Worm (Caenorhabditis elegans): ENCODE measurements around the gene T26H5.14.

- TF ChIP-seq W03F9.2 (tag; optimal IDR thresholded peaks at IDR 0.05) (no peak), him-1 (tag; optimal IDR thresholded peaks at IDR 0.05) (no peak)
These were observed 47.1 kb upstream of the T26H5.14 start, which contains the start of gene fbxa-135 for ce11 chrV:15401856-15402314.

Data from whole organism, L4/young adult.